Worm (Caenorhabditis elegans): ENCODE results near the gene dhhc-9.

DNA sequence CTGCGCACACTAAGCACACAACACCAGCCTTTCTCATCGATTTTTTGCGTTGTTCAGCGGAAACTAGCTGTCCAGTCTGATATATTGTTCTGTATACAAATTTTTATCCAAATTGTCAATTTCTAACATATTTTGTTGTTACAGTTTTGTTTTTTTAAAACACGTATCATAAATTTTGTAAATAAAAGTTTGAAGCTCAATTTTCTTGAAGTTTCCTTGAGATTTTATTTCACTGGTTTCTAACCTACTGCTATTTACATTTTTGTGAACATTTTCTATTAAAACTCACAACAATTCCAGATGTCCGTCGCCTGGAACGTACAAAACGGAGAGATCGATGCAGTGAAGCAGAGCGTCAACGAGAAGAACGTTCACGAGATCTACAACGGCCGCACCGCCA, 5.3 kb upstream of the dhhc-9 start, which contains the start of gene mtpn-1:
- TF ChIP-seq cog-1 (tag; optimal IDR thresholded peaks at IDR 0.05) (no peak), tab-1 (GFP tag; IDR thresholded peaks at IDR 0.05) (no peak), T22C8.4 (GFP tag; IDR thresholded peaks at IDR 0.05) (no peak), ztf-23 (GFP tag; IDR thresholded peaks at IDR 0.05) (no peak), ref-1 (GFP tag; conservative IDR thresholded peaks at IDR 0.05) (no peak), ztf-29 (GFP tag; IDR thresholded peaks at IDR 0.05) (no peak), flt-1 (GFP tag; IDR thresholded peaks at IDR 0.05) (no peak), med-1 (GFP tag; optimal IDR thresholded peaks at IDR 0.05; ENCODE audit: insufficient read depth) (no peak), klf-2 (GFP tag; conservative IDR thresholded peaks at IDR 0.05) (no peak)

Data from whole organism, midembryonic.